Worm (Caenorhabditis elegans): ENCODE measurements around the gene T18D3.9.
A peak's percentile ranks its signal among the peaks of the same experiment; 100 is the strongest.

DNA sequence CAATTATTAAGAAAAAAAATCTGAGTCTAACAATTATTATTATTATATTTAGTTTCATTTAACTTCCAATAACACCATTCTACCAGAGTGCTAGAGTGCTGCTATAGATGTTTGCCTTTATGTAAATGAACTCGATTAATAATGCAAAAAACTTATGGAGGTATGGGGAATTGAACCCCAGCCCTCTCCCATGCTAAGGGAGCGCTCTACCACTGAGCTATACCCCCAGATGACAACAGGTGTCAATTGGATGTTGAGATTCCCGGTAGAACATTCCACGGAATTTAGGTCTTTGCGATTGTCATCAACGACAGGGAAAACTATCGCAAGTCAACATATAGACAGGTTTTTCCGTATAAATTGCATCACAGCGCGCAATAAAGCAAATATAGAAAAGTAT is 3.8 kb upstream of the T18D3.9 start:
- TF ChIP-seq lin-13 (GFP tag; optimal IDR thresholded peaks at IDR 0.05), result peak; percentile 47
- no peak for TF ChIP-seq nhr-10 (tag; optimal IDR thresholded peaks at IDR 0.05)
- no peak for TF ChIP-seq nhr-11 (tag; optimal IDR thresholded peaks at IDR 0.05)
- no peak for TF ChIP-seq nhr-237 (tag; optimal IDR thresholded peaks at IDR 0.05)
- no peak for TF ChIP-seq mdl-1 (tag; optimal IDR thresholded peaks at IDR 0.05)
- TF ChIP-seq nhr-25 (tag; optimal IDR thresholded peaks at IDR 0.05), result no peak
- no peak for TF ChIP-seq lin-11 (tag; optimal IDR thresholded peaks at IDR 0.05)
- no peak for TF ChIP-seq ama-1 (optimal IDR thresholded peaks at IDR 0.05)
